Fruit fly (Drosophila melanogaster): ENCODE data around the gene eIF4H1.

eIF4H1 gene

DNA sequence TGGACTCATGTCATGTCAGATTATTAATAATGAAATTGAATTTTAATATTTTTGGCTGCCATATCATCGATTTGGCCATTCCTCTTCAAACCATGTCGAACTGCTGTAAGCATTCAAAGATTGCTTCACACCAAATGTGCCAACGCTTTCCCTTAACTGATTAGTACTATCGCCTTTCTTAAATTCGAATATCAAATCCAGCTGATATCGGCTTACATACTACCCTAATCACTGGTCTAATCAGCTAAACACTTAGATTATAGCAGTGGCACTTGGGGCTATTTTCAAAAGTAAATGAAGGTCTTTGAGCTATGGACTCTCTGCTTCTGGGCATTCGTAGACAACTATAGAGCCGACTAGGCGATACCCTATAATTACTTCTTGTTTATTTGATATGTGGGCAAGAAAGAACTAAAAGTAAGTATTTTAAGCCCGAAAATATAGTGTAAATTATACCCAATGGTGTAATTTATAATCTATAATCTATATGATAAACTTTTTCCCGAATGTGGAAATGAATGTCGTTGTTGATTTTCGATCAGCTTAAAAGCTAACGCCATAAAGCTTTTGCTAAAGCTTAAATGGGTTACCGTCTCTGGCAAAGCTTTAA, 44.5 kb upstream of the eIF4H1 start (continued):
- peak; percentile 56 for TF ChIP-seq E2f2 (GFP tag; IDR thresholded peaks at IDR 0.05)
- TF ChIP-seq lab (GFP tag; optimal IDR thresholded peaks at IDR 0.05) = peak; percentile 91
- TF ChIP-seq CG10959 (GFP tag; IDR thresholded peaks at IDR 0.05) = no peak
- TF ChIP-seq kay (GFP tag; optimal IDR thresholded peaks at IDR 0.05) = peak; percentile 47
- TF ChIP-seq CG11085 (GFP tag; IDR thresholded peaks at IDR 0.05) = peak; percentile 44; the same call in 1 of the 2 replicates
- TF ChIP-seq chif (GFP tag; optimal IDR thresholded peaks at IDR 0.05) = peak; percentile 32
- TF ChIP-seq CG6654 (GFP tag; optimal IDR thresholded peaks at IDR 0.05) = no peak
- TF ChIP-seq CG11723 (GFP tag; optimal IDR thresholded peaks at IDR 0.05) = peak; percentile 6
- peak; percentile 4 for TF ChIP-seq lbe (GFP tag; optimal IDR thresholded peaks at IDR 0.05)
- TF ChIP-seq Dad (GFP tag; optimal IDR thresholded peaks at IDR 0.05) = peak; percentile 43
- TF ChIP-seq vvl (GFP tag; IDR thresholded peaks at IDR 0.05) = peak; percentile 92
- peak; percentile 43 for TF ChIP-seq pnt (GFP tag; optimal IDR thresholded peaks at IDR 0.05)
- TF ChIP-seq lov (optimal IDR thresholded peaks at IDR 0.05) = no peak
- TF ChIP-seq lov (GFP tag; IDR thresholded peaks at IDR 0.05) = no peak
- TF ChIP-seq CG34422 (GFP tag; IDR thresholded peaks at IDR 0.05) = peak; percentile 74; the same call in 2 of the 3 replicates
- no peak for TF ChIP-seq cas (GFP tag; IDR thresholded peaks at IDR 0.05)
- no peak for TF ChIP-seq tap (tag; optimal IDR thresholded peaks at IDR 0.05)
- no peak for TF ChIP-seq CG6791 (GFP tag; IDR thresholded peaks at IDR 0.05; ENCODE audit: partially characterized antibody)
- TF ChIP-seq CG10274 (GFP tag; optimal IDR thresholded peaks at IDR 0.05) = peak; percentile 21
- TF ChIP-seq br (optimal IDR thresholded peaks at IDR 0.05) = no peak
- peak; percentile 62; the same call in 1 of the 2 replicates for TF ChIP-seq ap (GFP tag; IDR thresholded peaks at IDR 0.05)
- TF ChIP-seq abd-A (tag; optimal IDR thresholded peaks at IDR 0.05) = no peak
- TF ChIP-seq dati (GFP tag; IDR thresholded peaks at IDR 0.05) = no peak
- peak; percentile 75 for TF ChIP-seq ATbp (GFP tag; optimal IDR thresholded peaks at IDR 0.05)
- TF ChIP-seq Xrp1 (GFP tag; IDR thresholded peaks at IDR 0.05) = peak; percentile 74; the same call in 1 of the 2 replicates
- TF ChIP-seq CG4424 (GFP tag; optimal IDR thresholded peaks at IDR 0.05) = peak; percentile 66
- no peak for TF ChIP-seq CG33213 (GFP tag; optimal IDR thresholded peaks at IDR 0.05)
- TF ChIP-seq slp2 (GFP tag; optimal IDR thresholded peaks at IDR 0.05) = peak; percentile 23
- peak; percentile 94 for TF ChIP-seq grn (GFP tag; optimal IDR thresholded peaks at IDR 0.05)
- peak; percentile 78 for TF ChIP-seq CG6689 (GFP tag; IDR thresholded peaks at IDR 0.05)
- no peak for TF ChIP-seq Doc2 (GFP tag; IDR thresholded peaks at IDR 0.05)
- TF ChIP-seq lola (GFP tag; optimal IDR thresholded peaks at IDR 0.05) = no peak
- peak; percentile 6 for TF ChIP-seq CG2875 (GFP tag; optimal IDR thresholded peaks at IDR 0.05)
- peak; percentile 73 for TF ChIP-seq Aef1 (GFP tag; IDR thresholded peaks at IDR 0.05)
- peak; percentile 84 for TF ChIP-seq grau (tag; optimal IDR thresholded peaks at IDR 0.05)
- TF ChIP-seq CG31365 (tag; optimal IDR thresholded peaks at IDR 0.05) = peak; percentile 47
- peak; percentile 43 for TF ChIP-seq Side (GFP tag; optimal IDR thresholded peaks at IDR 0.05)
- no peak for TF ChIP-seq ash1 (GFP tag; optimal IDR thresholded peaks at IDR 0.05)
- peak; percentile 52 for TF ChIP-seq NFAT (GFP tag; IDR thresholded peaks at IDR 0.05)
- peak; percentile 64; the same call in 2 of the 3 replicates for TF ChIP-seq B-H1 (GFP tag; IDR thresholded peaks at IDR 0.05)
- TF ChIP-seq sug (tag; optimal IDR thresholded peaks at IDR 0.05) = peak; percentile 70
- peak; percentile 36 for TF ChIP-seq her (GFP tag; optimal IDR thresholded peaks at IDR 0.05)
- TF ChIP-seq CG4328 (GFP tag; optimal IDR thresholded peaks at IDR 0.05) = peak; percentile 9
- TF ChIP-seq CG14860 (GFP tag; IDR thresholded peaks at IDR 0.05; ENCODE audit: partially characterized antibody) = no peak
- TF ChIP-seq CG15479 (GFP tag; optimal IDR thresholded peaks at IDR 0.05) = no peak
- TF ChIP-seq Neu2 (GFP tag; optimal IDR thresholded peaks at IDR 0.05; ENCODE audit: borderline replicate concordance) = no peak
- peak; percentile 68 for TF ChIP-seq fd96Cb (tag; optimal IDR thresholded peaks at IDR 0.05)
- peak; percentile 90 for TF ChIP-seq sob (GFP tag; IDR thresholded peaks at IDR 0.05)
- TF ChIP-seq CG16863 (GFP tag; optimal IDR thresholded peaks at IDR 0.05) = peak; percentile 28
- peak; percentile 4 for TF ChIP-seq Fer2 (tag; optimal IDR thresholded peaks at IDR 0.05)
- peak; percentile 81 for TF ChIP-seq lmd (GFP tag; IDR thresholded peaks at IDR 0.05)
